Worm (Caenorhabditis elegans) whole organism, late embryonic: Measurements from ENCODE around the gene idpc-3.

Source experiments
- C08G9.2 ChIP-seq: sonication (generic microtip); optimal IDR thresholded peaks from 2 replicates; lab custom pipeline; 2016; ENCODE audit warnings: mild to moderate bottlenecking, missing genetic modification characterization, moderate library complexity, missing compliant biosample characterization
- F13H6.1 ChIP-seq: sonication (generic microtip); optimal IDR thresholded peaks from 2 replicates; lab custom pipeline; 2016; ENCODE audit warnings: missing genetic modification characterization, missing compliant biosample characterization
- K09A11.1 ChIP-seq: sonication (generic microtip); optimal IDR thresholded peaks from 2 replicates; lab custom pipeline; 2017; ENCODE audit warnings: antibody characterized with exemption, mild to moderate bottlenecking, missing genetic modification characterization, missing compliant biosample characterization; ENCODE audit not compliant: insufficient read depth
- T23F11.4 ChIP-seq: fragments of 200-800 bp; sonication (Bioruptor generic); optimal IDR thresholded peaks from 2 replicates; lab custom pipeline; 2018; ENCODE audit warnings: mild to moderate bottlenecking, missing genetic modification characterization, missing compliant biosample characterization
- ahr-1 ChIP-seq: sonication (generic microtip); optimal IDR thresholded peaks from 2 replicates; lab custom pipeline; 2016; ENCODE audit warnings: missing genetic modification characterization, missing compliant biosample characterization
- ama-1 ChIP-seq: fragments of 150-350 bp; optimal IDR thresholded peaks from 2 replicates; lab custom pipeline; 2014
- ceh-14 ChIP-seq: sonication (generic microtip); optimal IDR thresholded peaks from 2 replicates; lab custom pipeline; 2016; ENCODE audit warnings: missing genotype, missing genetic modification characterization, missing compliant biosample characterization
- ceh-18 ChIP-seq: sonication (generic microtip); optimal IDR thresholded peaks from 2 replicates; lab custom pipeline; 2016; ENCODE audit warnings: missing genetic modification characterization, missing compliant biosample characterization
- ceh-19 ChIP-seq: fragments of 200-800 bp; sonication (Bioruptor generic); optimal IDR thresholded peaks from 2 replicates; lab custom pipeline; 2018; ENCODE audit warnings: mild to moderate bottlenecking, missing genetic modification characterization, missing compliant biosample characterization
- ceh-2 ChIP-seq: sonication (generic microtip); optimal IDR thresholded peaks from 2 replicates; lab custom pipeline; 2016; ENCODE audit warnings: missing genotype, missing genetic modification characterization, missing compliant biosample characterization
- ceh-22 ChIP-seq: sonication (generic microtip); optimal IDR thresholded peaks from 2 replicates; lab custom pipeline; 2017; ENCODE audit warnings: missing biosample characterization, missing genetic modification characterization
- ceh-24 ChIP-seq: sonication (generic microtip); optimal IDR thresholded peaks from 2 replicates; lab custom pipeline; 2016; ENCODE audit warnings: mild to moderate bottlenecking, missing genetic modification characterization, missing compliant biosample characterization
- ceh-34 ChIP-seq: sonication (generic microtip); optimal IDR thresholded peaks from 2 replicates; lab custom pipeline; 2016; ENCODE audit warnings: mild to moderate bottlenecking, missing genetic modification characterization, missing compliant biosample characterization
- ceh-45 ChIP-seq: fragments of 200-800 bp; sonication (Bioruptor generic); IDR thresholded peaks from 2 replicates; pipeline ENCODE4 v1.3.6; 2022; ENCODE audit warnings: missing genetic modification reagents, missing genetic modification characterization, missing compliant biosample characterization
- ceh-9 ChIP-seq: sonication (generic microtip); optimal IDR thresholded peaks from 2 replicates; lab custom pipeline; 2016; ENCODE audit warnings: mild to moderate bottlenecking, missing genetic modification characterization, inconsistent platforms, missing compliant biosample characterization
- dmd-4 ChIP-seq: sonication (generic microtip); optimal IDR thresholded peaks from 2 replicates; lab custom pipeline; 2016; ENCODE audit warnings: borderline replicate concordance, missing genetic modification characterization, missing compliant biosample characterization
- dve-1 ChIP-seq: sonication (generic microtip); optimal IDR thresholded peaks from 2 replicates; lab custom pipeline; 2017; ENCODE audit warnings: antibody characterized with exemption, mild to moderate bottlenecking, missing genetic modification characterization, missing compliant biosample characterization
- elt-4 ChIP-seq: sonication (generic microtip); optimal IDR thresholded peaks from 2 replicates; lab custom pipeline; 2016; ENCODE audit warnings: missing genetic modification characterization, missing compliant biosample characterization
- ets-4 ChIP-seq: sonication (generic microtip); optimal IDR thresholded peaks from 2 replicates; lab custom pipeline; 2016; ENCODE audit warnings: missing genetic modification characterization, missing compliant biosample characterization
- eyg-1 ChIP-seq: sonication (generic microtip); optimal IDR thresholded peaks from 2 replicates; lab custom pipeline; 2016; ENCODE audit warnings: missing genotype, missing genetic modification characterization, missing compliant biosample characterization
- fax-1 ChIP-seq: sonication (generic microtip); optimal IDR thresholded peaks from 2 replicates; lab custom pipeline; 2016; ENCODE audit warnings: missing genotype, missing genetic modification characterization, missing compliant biosample characterization
- fkh-6 ChIP-seq: sonication (generic microtip); optimal IDR thresholded peaks from 2 replicates; lab custom pipeline; 2016; ENCODE audit warnings: missing genetic modification characterization, missing compliant biosample characterization
- hlh-13 ChIP-seq: fragments of 200-800 bp; sonication (Bioruptor generic); optimal IDR thresholded peaks from 2 replicates; lab custom pipeline; 2018; ENCODE audit warnings: mild to moderate bottlenecking, missing genetic modification characterization, missing compliant biosample characterization
- hlh-15 ChIP-seq: sonication (generic microtip); optimal IDR thresholded peaks from 2 replicates; lab custom pipeline; 2016; ENCODE audit warnings: missing genetic modification characterization, missing compliant biosample characterization
- hlh-30 ChIP-seq: sonication (generic microtip); optimal IDR thresholded peaks from 2 replicates; lab custom pipeline; 2017; ENCODE audit warnings: antibody characterized with exemption, missing genetic modification characterization, missing compliant biosample characterization; ENCODE audit not compliant: insufficient read depth
- hlh-6 ChIP-seq: sonication (generic microtip); optimal IDR thresholded peaks from 2 replicates; lab custom pipeline; 2016; ENCODE audit warnings: missing genotype, missing genetic modification characterization, missing compliant biosample characterization
- hlh-8 ChIP-seq: sonication (generic microtip); optimal IDR thresholded peaks from 2 replicates; lab custom pipeline; 2016; ENCODE audit warnings: missing genotype, missing genetic modification characterization, missing compliant biosample characterization
- lin-11 ChIP-seq: fragments of 200-800 bp; sonication (Bioruptor generic); optimal IDR thresholded peaks from 2 replicates; lab custom pipeline; 2018; ENCODE audit warnings: mild to moderate bottlenecking, missing genetic modification characterization, missing compliant biosample characterization
- madf-2 ChIP-seq: sonication (generic microtip); optimal IDR thresholded peaks from 2 replicates; lab custom pipeline; 2017; ENCODE audit warnings: missing genetic modification characterization, missing compliant biosample characterization
- mec-3 ChIP-seq: sonication (generic microtip); optimal IDR thresholded peaks from 2 replicates; lab custom pipeline; 2016; ENCODE audit warnings: borderline replicate concordance, missing genetic modification characterization, missing compliant biosample characterization
- nfya-1 ChIP-seq: sonication (generic microtip); optimal IDR thresholded peaks from 2 replicates; lab custom pipeline; 2017; ENCODE audit warnings: missing genetic modification characterization, mild to moderate bottlenecking, missing compliant biosample characterization, antibody characterized with exemption, moderate library complexity
- nhr-232 ChIP-seq: sonication (generic microtip); optimal IDR thresholded peaks from 2 replicates; lab custom pipeline; 2016; ENCODE audit warnings: missing genetic modification characterization, missing compliant biosample characterization
- odd-2 ChIP-seq: sonication (generic microtip); optimal IDR thresholded peaks from 2 replicates; lab custom pipeline; 2017; ENCODE audit warnings: antibody characterized with exemption, mild to moderate bottlenecking, missing genetic modification characterization, missing compliant biosample characterization
- pag-3 ChIP-seq: sonication (generic microtip); optimal IDR thresholded peaks from 2 replicates; lab custom pipeline; 2016; ENCODE audit warnings: missing compliant biosample characterization, missing genetic modification characterization, borderline replicate concordance
- pat-9 ChIP-seq: fragments of 200-800 bp; sonication (Bioruptor generic); optimal IDR thresholded peaks from 2 replicates; lab custom pipeline; 2018; ENCODE audit warnings: mild to moderate bottlenecking, missing genetic modification characterization, moderate library complexity, missing compliant biosample characterization
- pax-1 ChIP-seq: fragments of 150-350 bp; optimal IDR thresholded peaks from 2 replicates; lab custom pipeline; 2014; ENCODE audit warnings: missing biosample characterization, missing genetic modification characterization
- pqm-1 ChIP-seq: sonication (generic microtip); optimal IDR thresholded peaks from 2 replicates; lab custom pipeline; 2016; ENCODE audit warnings: missing genetic modification characterization, missing compliant biosample characterization
- ref-2 ChIP-seq: sonication (generic microtip); optimal IDR thresholded peaks from 2 replicates; lab custom pipeline; 2016; ENCODE audit warnings: missing genetic modification characterization, missing compliant biosample characterization
- sdc-2 ChIP-seq: sonication (generic microtip); optimal IDR thresholded peaks from 2 replicates; lab custom pipeline; 2016; ENCODE audit warnings: missing genotype, missing genetic modification characterization, missing compliant biosample characterization
- syd-9 ChIP-seq: sonication (generic microtip); optimal IDR thresholded peaks from 2 replicates; lab custom pipeline; 2016; ENCODE audit warnings: mild to moderate bottlenecking, missing genetic modification characterization, moderate library complexity, missing compliant biosample characterization
- tbx-7 ChIP-seq: sonication (generic microtip); optimal IDR thresholded peaks from 2 replicates; lab custom pipeline; 2016; ENCODE audit warnings: missing genotype, missing genetic modification characterization, missing compliant biosample characterization
- ttx-3 ChIP-seq: sonication (generic microtip); optimal IDR thresholded peaks from 2 replicates; lab custom pipeline; 2016; ENCODE audit warnings: missing genetic modification reagents, missing genetic modification characterization, missing compliant biosample characterization
- zip-5 ChIP-seq: sonication (generic microtip); optimal IDR thresholded peaks from 2 replicates; lab custom pipeline; 2016; ENCODE audit warnings: missing genetic modification characterization, missing compliant biosample characterization

Gene idpc-3

ce11 chrV:9625604-9626446, 3.2 kb downstream of the idpc-3 start, which contains the start of gene T06E4.7:
Gene T06E4.7, plus strand, starts transcription at chrV:9626396.
- TF ChIP-seq syd-9 (no peak), ceh-2 (tag; lab: Kevin White, UChicago) (peak; percentile 13), ttx-3 (tag; lab: Kevin White, UChicago) (no peak), hlh-13 (GFP tag; lab: Kevin White, UChicago) (no peak), sdc-2 (tag; lab: Kevin White, UChicago) (no peak), hlh-15 (no peak), ceh-45 (no peak), K09A11.1 (no peak), F13H6.1 (no peak), C08G9.2 (no peak), nhr-232 (no peak), ama-1 (no peak), dve-1 (tag; lab: Kevin White, UChicago) (no peak), pqm-1 (tag; lab: Kevin White, UChicago) (no peak), ceh-22 (no peak), lin-11 (no peak), dmd-4 (no peak), ahr-1 (tag; lab: Kevin White, UChicago) (no peak), ceh-9 (no peak), nfya-1 (tag; lab: Kevin White, UChicago) (no peak), ceh-19 (GFP tag; lab: Kevin White, UChicago) (no peak), odd-2 (tag; lab: Kevin White, UChicago) (no peak), hlh-30 (tag; lab: Kevin White, UChicago) (no peak), zip-5 (tag; lab: Kevin White, UChicago) (no peak), pax-1 (tag; lab: Kevin White, UChicago) (no peak), hlh-8 (tag; lab: Kevin White, UChicago) (no peak), ceh-18 (no peak), madf-2 (tag; lab: Kevin White, UChicago) (no peak), ceh-24 (tag; lab: Kevin White, UChicago) (no peak), eyg-1 (tag; lab: Kevin White, UChicago) (no peak), ref-2 (tag; lab: Kevin White, UChicago) (no peak), pat-9 (tag; lab: Kevin White, UChicago) (no peak), mec-3 (tag; lab: Kevin White, UChicago) (peak; percentile 45), elt-4 (tag; lab: Kevin White, UChicago) (peak; percentile 93), ceh-34 (tag; lab: Kevin White, UChicago) (no peak), hlh-6 (peak; percentile 30), T23F11.4 (GFP tag; lab: Kevin White, UChicago) (no peak), ceh-14 (tag; lab: Kevin White, UChicago) (no peak), fkh-6 (tag; lab: Kevin White, UChicago) (peak; percentile 4), tbx-7 (tag; lab: Kevin White, UChicago) (no peak), pag-3 (tag; lab: Kevin White, UChicago) (peak; percentile 38), ets-4 (tag; lab: Kevin White, UChicago) (no peak), fax-1 (tag; lab: Kevin White, UChicago) (no peak)
